Worm (Caenorhabditis elegans): ENCODE measurements around the gene dsb-1.
A peak's percentile ranks its signal among the peaks of the same experiment; 100 is the strongest.

dsb-1 gene

ce11 chrIV:12389951-12390350 is 18.8 kb upstream of the dsb-1 start, which contains the start of gene spe-45 (continued):
- no peak for TF ChIP-seq hmg-20 (GFP tag; IDR thresholded peaks at IDR 0.05)
- no peak for TF ChIP-seq lir-1 (GFP tag; conservative IDR thresholded peaks at IDR 0.05)
- no peak for TF ChIP-seq Y56A3A.18 (GFP tag; IDR thresholded peaks at IDR 0.05)
- TF ChIP-seq snpc-4 (GFP tag; optimal IDR thresholded peaks at IDR 0.05) = no peak
- peak in 2 of 4 experiments; percentile 15 to 47 for TF ChIP-seq snpc-4 (tag; optimal IDR thresholded peaks at IDR 0.05)
- no peak for TF ChIP-seq nhr-27 (tag; optimal IDR thresholded peaks at IDR 0.05)
- no peak for TF ChIP-seq bed-1 (GFP tag; IDR thresholded peaks at IDR 0.05)
- TF ChIP-seq ztf-6 (GFP tag; IDR thresholded peaks at IDR 0.05) = no peak
- peak; percentile 43 for TF ChIP-seq F33H1.4 (GFP tag; IDR thresholded peaks at IDR 0.05)
- no peak for TF ChIP-seq T26A5.8 (tag; optimal IDR thresholded peaks at IDR 0.05)
- peak; percentile 79 for TF ChIP-seq Y53G8AR.9 (GFP tag; conservative IDR thresholded peaks at IDR 0.05)
- TF ChIP-seq F52B5.7 (tag; optimal IDR thresholded peaks at IDR 0.05) = peak; percentile 21
- TF ChIP-seq repo-1 (tag; optimal IDR thresholded peaks at IDR 0.05) = no peak
- TF ChIP-seq dpff-1 (tag; optimal IDR thresholded peaks at IDR 0.05) = no peak
- peak in 1 of 3 experiments; percentile 38 for TF ChIP-seq lin-35 (GFP tag; optimal IDR thresholded peaks at IDR 0.05)
- 0 out of 2 replicates have a peak, but pooled peaks have one; percentile 2 for TF ChIP-seq F39B2.1 (GFP tag; IDR thresholded peaks at IDR 0.05)
- peak; percentile 16 for TF ChIP-seq unc-130 (GFP tag; optimal IDR thresholded peaks at IDR 0.05)
- no peak for TF ChIP-seq chd-7 (tag; optimal IDR thresholded peaks at IDR 0.05)
- TF ChIP-seq ceh-79 (tag; optimal IDR thresholded peaks at IDR 0.05) = no peak
- TF ChIP-seq zim-3 (tag; optimal IDR thresholded peaks at IDR 0.05) = no peak
- TF ChIP-seq dpl-1 (GFP tag; optimal IDR thresholded peaks at IDR 0.05) = no peak
- TF ChIP-seq F49E8.2 (tag; optimal IDR thresholded peaks at IDR 0.05; ENCODE audit: insufficient read depth) = peak; percentile 71
- TF ChIP-seq pha-4 (tag; optimal IDR thresholded peaks at IDR 0.05) = no peak
- peak; percentile 47 for TF ChIP-seq tbp1 (GFP tag; optimal IDR thresholded peaks at IDR 0.05)
- no peak for TF ChIP-seq ztf-18 (tag; optimal IDR thresholded peaks at IDR 0.05)
- no peak for TF ChIP-seq T07F8.4 (tag; optimal IDR thresholded peaks at IDR 0.05)
- TF ChIP-seq pbrm-1 (GFP tag; IDR thresholded peaks at IDR 0.05) = peak; percentile 46; the same call in 1 of the 2 replicates
- no peak for TF ChIP-seq B0261.1 (tag; optimal IDR thresholded peaks at IDR 0.05)
- TF ChIP-seq athp-1 (tag; optimal IDR thresholded peaks at IDR 0.05) = peak; percentile 64
- TF ChIP-seq lsl-1 (GFP tag; optimal IDR thresholded peaks at IDR 0.05) = peak; percentile 28
- 0 out of 2 replicates have a peak, but pooled peaks have one; percentile 37 for TF ChIP-seq Y95B8A.8 (GFP tag; IDR thresholded peaks at IDR 0.05)
- TF ChIP-seq lin-26 (GFP tag; IDR thresholded peaks at IDR 0.05) = peak; percentile 78

ce11 chrIV:12391003-12391637 is 17.6 kb upstream of the dsb-1 start, which contains the start of the genes rps-23 and dpm-3:
Gene rps-23, minus strand, starts transcription at chrIV:12391053.
Gene dpm-3, plus strand, starts transcription at chrIV:12391587.
- TF ChIP-seq madf-3 (GFP tag; IDR thresholded peaks at IDR 0.05) (peak; percentile 95), dox-1 (GFP tag; IDR thresholded peaks at IDR 0.05) (peak; percentile 97), somi-1 (GFP tag; optimal IDR thresholded peaks at IDR 0.05) (peak; percentile 73), ztf-28 (GFP tag; IDR thresholded peaks at IDR 0.05) (peak; percentile 98), gei-17 (GFP tag; optimal IDR thresholded peaks at IDR 0.05) (peak; percentile 34), rpc-1 (optimal IDR thresholded peaks at IDR 0.05) (peak; percentile 15), rpc-1 (tag; optimal IDR thresholded peaks at IDR 0.05) (peak; percentile 6), let-607 (tag; optimal IDR thresholded peaks at IDR 0.05) (peak; percentile 55 to 90), ceh-40 (GFP tag; IDR thresholded peaks at IDR 0.05) (peak; percentile 86), sea-2 (GFP tag; IDR thresholded peaks at IDR 0.05) (no peak), snpc-3.4 (tag; optimal IDR thresholded peaks at IDR 0.05) (peak; percentile 75), fkh-3 (tag; optimal IDR thresholded peaks at IDR 0.05) (no peak), ztf-25 (GFP tag; IDR thresholded peaks at IDR 0.05) (peak; percentile 96), mxl-1 (tag; optimal IDR thresholded peaks at IDR 0.05) (no peak), F37B4.10 (GFP tag; IDR thresholded peaks at IDR 0.05) (no peak), athp-1 (tag; optimal IDR thresholded peaks at IDR 0.05) (peak; percentile 89), F10E7.11 (tag; optimal IDR thresholded peaks at IDR 0.05) (no peak), B0035.1 (tag; optimal IDR thresholded peaks at IDR 0.05) (peak; percentile 40), T07F8.4 (tag; optimal IDR thresholded peaks at IDR 0.05) (peak; percentile 80), dpl-1 (GFP tag; optimal IDR thresholded peaks at IDR 0.05) (peak; percentile 46)
